Fruit fly (Drosophila melanogaster) whole organism, pupa: ENCODE data around the gene CG12024.

ENCODE experiments used
- CG10348 ChIP-seq: fragments of 200-800 bp; sonication (Bioruptor generic); IDR thresholded peaks from 2 replicates; pipeline ENCODE4 v1.3.6; 2022; ENCODE audit warnings: missing biosample characterization, missing genetic modification characterization
- CG12605 ChIP-seq: fragments of 200-800 bp; sonication (Bioruptor generic); IDR thresholded peaks from 2 replicates; pipeline ENCODE4 v1.3.6; 2022; ENCODE audit warnings: missing biosample characterization, missing genetic modification characterization
- CG13204 ChIP-seq: fragments of 200-800 bp; sonication (Bioruptor generic); optimal IDR thresholded peaks from 2 replicates; lab custom pipeline; 2018; ENCODE audit warnings: missing biosample characterization, mild to moderate bottlenecking, missing genetic modification characterization, moderate library complexity
- CG14655 ChIP-seq: fragments of 200-800 bp; sonication (Bioruptor generic); optimal IDR thresholded peaks from 3 replicates; lab custom pipeline; 2017; ENCODE audit warnings: mild to moderate bottlenecking, missing biosample characterization, missing genetic modification reagents, missing genetic modification characterization
- CG15710 ChIP-seq: fragments of 200-800 bp; sonication (Bioruptor generic); optimal IDR thresholded peaks from 2 replicates; lab custom pipeline; 2018; ENCODE audit warnings: missing biosample characterization, mild to moderate bottlenecking, missing genetic modification characterization, moderate library complexity
- CG17806 ChIP-seq: fragments of 200-800 bp; sonication (Bioruptor generic); optimal IDR thresholded peaks from 2 replicates; lab custom pipeline; 2018; ENCODE audit warnings: missing biosample characterization, mild to moderate bottlenecking, missing genetic modification characterization, moderate library complexity
- CG32121 ChIP-seq: fragments of 200-800 bp; sonication (Bioruptor generic); IDR thresholded peaks from 2 replicates; pipeline ENCODE4 v1.3.6; 2022; ENCODE audit warnings: missing biosample characterization, missing genetic modification characterization
- CG34367 ChIP-seq: fragments of 200-800 bp; sonication (Bioruptor generic); optimal IDR thresholded peaks from 2 replicates; lab custom pipeline; 2018; ENCODE audit warnings: missing biosample characterization, mild to moderate bottlenecking, missing genetic modification characterization
- CG4496 ChIP-seq: fragments of 200-800 bp; sonication (Bioruptor generic); IDR thresholded peaks from 3 replicates; pipeline ENCODE4 v1.3.6; 2022; ENCODE audit warnings: missing biosample characterization, missing genetic modification characterization
- CG8159 ChIP-seq: fragments of 200-800 bp; sonication (Bioruptor generic); optimal IDR thresholded peaks from 3 replicates; lab custom pipeline; 2018; ENCODE audit warnings: missing biosample characterization, mild to moderate bottlenecking, missing genetic modification characterization, moderate library complexity
- CG8301 ChIP-seq: fragments of 200-800 bp; sonication (Bioruptor generic); optimal IDR thresholded peaks from 2 replicates; lab custom pipeline; 2018; ENCODE audit warnings: missing biosample characterization, mild to moderate bottlenecking, missing genetic modification characterization
- CG9948 ChIP-seq: fragments of 200-800 bp; sonication (Bioruptor generic); optimal IDR thresholded peaks from 2 replicates; lab custom pipeline; 2018; ENCODE audit warnings: missing biosample characterization, mild to moderate bottlenecking, missing genetic modification characterization, moderate library complexity
- D1 ChIP-seq: fragments of 200-800 bp; sonication (Bioruptor generic); optimal IDR thresholded peaks from 2 replicates; lab custom pipeline; 2018; ENCODE audit warnings: missing biosample characterization, mild to moderate bottlenecking, missing genetic modification characterization, moderate library complexity
- EcR ChIP-seq: fragments of 200-800 bp; sonication (Bioruptor generic); optimal IDR thresholded peaks from 3 replicates; lab custom pipeline; 2019; ENCODE audit warnings: missing biosample characterization, missing genetic modification characterization, mild to moderate bottlenecking, moderate library complexity, missing genetic modification reagents
- Ets98B ChIP-seq: fragments of 200-800 bp; sonication (Bioruptor generic); IDR thresholded peaks from 2 replicates; pipeline ENCODE4 v1.3.6; 2022; ENCODE audit warnings: missing biosample characterization, missing genetic modification characterization
- Pif1A ChIP-seq: fragments of 200-800 bp; sonication (Bioruptor generic); optimal IDR thresholded peaks from 3 replicates; lab custom pipeline; 2016; ENCODE audit warnings: missing biosample characterization, missing genetic modification characterization
- Pif1B ChIP-seq: fragments of 200-800 bp; sonication (Bioruptor generic); optimal IDR thresholded peaks from 3 replicates; lab custom pipeline; 2016; ENCODE audit warnings: missing biosample characterization, missing genetic modification characterization
- Snoo ChIP-seq: fragments of 200-800 bp; sonication (Bioruptor generic); optimal IDR thresholded peaks from 3 replicates; lab custom pipeline; 2017; ENCODE audit warnings: missing biosample characterization, mild to moderate bottlenecking, missing genetic modification characterization, inconsistent platforms
- fd96Ca ChIP-seq: fragments of 200-800 bp; sonication (Bioruptor generic); IDR thresholded peaks from 3 replicates; pipeline ENCODE4 v1.3.6; 2022; ENCODE audit warnings: missing biosample characterization, missing genetic modification characterization
- gl ChIP-seq: fragments of 200-800 bp; sonication (Bioruptor generic); optimal IDR thresholded peaks from 2 replicates; lab custom pipeline; 2018; ENCODE audit warnings: missing biosample characterization, mild to moderate bottlenecking, missing genetic modification characterization
- rn ChIP-seq: fragments of 200-800 bp; sonication (Bioruptor generic); IDR thresholded peaks from 2 replicates; pipeline ENCODE4 v1.3.6; 2022; ENCODE audit warnings: missing biosample characterization, missing genetic modification characterization

The CG12024 gene

dm6 chr3L:1866021-1866811 lies 9.3 kb downstream of the CG12024 start:
- TF ChIP-seq Ets98B (GFP tag; lab: Robert Waterston, UW) = no peak; the same call in 1 of the 2 replicates
- no peak for TF ChIP-seq CG17806 (tag; lab: Kevin White, UChicago)
- no peak for TF ChIP-seq CG13204 (GFP tag; lab: Kevin White, UChicago)
- TF ChIP-seq D1 (tag; lab: Kevin White, UChicago) = no peak
- TF ChIP-seq CG4496 = peak; percentile 37; the same call in 1 of the 3 replicates
- no peak for TF ChIP-seq rn (GFP tag; lab: Robert Waterston, UW)
- 0 out of 2 replicates have a peak, but pooled peaks have one; percentile 9 for TF ChIP-seq CG32121
- no peak for TF ChIP-seq CG14655 (GFP tag; lab: Kevin White, UChicago)
- no peak for TF ChIP-seq CG34367 (tag; lab: Kevin White, UChicago)
- TF ChIP-seq Pif1B (GFP tag; lab: Kevin White, UChicago) = no peak
- no peak for TF ChIP-seq CG15710 (tag; lab: Kevin White, UChicago)
- TF ChIP-seq CG12605 = 0 out of 2 replicates have a peak, but pooled peaks have one; percentile 7
- peak; percentile 2 for TF ChIP-seq CG8301 (tag; lab: Kevin White, UChicago)
- TF ChIP-seq Snoo = no peak
- TF ChIP-seq fd96Ca (GFP tag; lab: Robert Waterston, UW) = no peak
- TF ChIP-seq gl (tag; lab: Kevin White, UChicago) = peak; percentile 55
- TF ChIP-seq CG9948 (tag; lab: Kevin White, UChicago) = no peak
- TF ChIP-seq EcR (GFP tag; lab: Kevin White, UChicago) = no peak
- no peak for TF ChIP-seq Pif1A (GFP tag; lab: Kevin White, UChicago)
- TF ChIP-seq CG8159 (tag; lab: Kevin White, UChicago) = no peak
- TF ChIP-seq CG10348 = no peak

dm6 chr3L:1868841-1869240 lies 11.9 kb downstream of the CG12024 start:
- peak; percentile 30 for TF ChIP-seq CG9948 (tag; lab: Kevin White, UChicago)
- no peak for TF ChIP-seq D1 (tag; lab: Kevin White, UChicago)
- no peak for TF ChIP-seq Snoo
- peak; percentile 33; the same call in 1 of the 3 replicates for TF ChIP-seq fd96Ca (GFP tag; lab: Robert Waterston, UW)
- no peak for TF ChIP-seq Pif1A (GFP tag; lab: Kevin White, UChicago)
- TF ChIP-seq CG14655 (GFP tag; lab: Kevin White, UChicago) = no peak
- no peak; the same call in 1 of the 2 replicates for TF ChIP-seq CG12605
- TF ChIP-seq EcR (GFP tag; lab: Kevin White, UChicago) = no peak
- TF ChIP-seq CG10348 = no peak
- no peak for TF ChIP-seq Pif1B (GFP tag; lab: Kevin White, UChicago)
- TF ChIP-seq CG4496 = peak; percentile 67; the same call in 2 of the 3 replicates
- peak; percentile 29; the same call in 1 of the 2 replicates for TF ChIP-seq CG32121
- TF ChIP-seq CG15710 (tag; lab: Kevin White, UChicago) = peak; percentile 25
- TF ChIP-seq CG34367 (tag; lab: Kevin White, UChicago) = no peak
- TF ChIP-seq CG8159 (tag; lab: Kevin White, UChicago) = no peak
- TF ChIP-seq Ets98B (GFP tag; lab: Robert Waterston, UW) = peak; percentile 66
- TF ChIP-seq rn (GFP tag; lab: Robert Waterston, UW) = no peak
- TF ChIP-seq gl (tag; lab: Kevin White, UChicago) = no peak
- TF ChIP-seq CG13204 (GFP tag; lab: Kevin White, UChicago) = no peak
- TF ChIP-seq CG17806 (tag; lab: Kevin White, UChicago) = peak; percentile 26
- peak; percentile 39 for TF ChIP-seq CG8301 (tag; lab: Kevin White, UChicago)

- TF ChIP-seq Pif1A (GFP tag; lab: Kevin White, UChicago) = no peak
- no peak for TF ChIP-seq CG34367 (tag; lab: Kevin White, UChicago)
- TF ChIP-seq gl (tag; lab: Kevin White, UChicago) = no peak
- no peak for TF ChIP-seq CG15710 (tag; lab: Kevin White, UChicago)
- no peak for TF ChIP-seq CG10348
- no peak for TF ChIP-seq CG32121
- TF ChIP-seq CG4496 = no peak
- no peak for TF ChIP-seq rn (GFP tag; lab: Robert Waterston, UW)
- TF ChIP-seq CG8159 (tag; lab: Kevin White, UChicago) = no peak
- TF ChIP-seq CG12605 = no peak
- no peak for TF ChIP-seq CG9948 (tag; lab: Kevin White, UChicago)
- no peak for TF ChIP-seq EcR (GFP tag; lab: Kevin White, UChicago)
- no peak for TF ChIP-seq CG17806 (tag; lab: Kevin White, UChicago)
- no peak for TF ChIP-seq Snoo
- no peak for TF ChIP-seq fd96Ca (GFP tag; lab: Robert Waterston, UW)
- no peak for TF ChIP-seq CG14655 (GFP tag; lab: Kevin White, UChicago)
Measured at dm6 chr3L:1869719-1870118, 12.8 kb downstream of the CG12024 start, which contains the start of gene CG13924. Gene CG13924, plus strand, starts transcription at chr3L:1870019.

- peak; percentile 41; the same call in 1 of the 2 replicates for TF ChIP-seq rn (GFP tag; lab: Robert Waterston, UW)
- peak; percentile 62 for TF ChIP-seq Ets98B (GFP tag; lab: Robert Waterston, UW)
- TF ChIP-seq CG10348 = no peak
- TF ChIP-seq Pif1A (GFP tag; lab: Kevin White, UChicago) = no peak
- TF ChIP-seq CG32121 = no peak; the same call in 1 of the 2 replicates
- TF ChIP-seq CG34367 (tag; lab: Kevin White, UChicago) = peak; percentile 48
- peak; percentile 71 for TF ChIP-seq CG8301 (tag; lab: Kevin White, UChicago)
- no peak for TF ChIP-seq D1 (tag; lab: Kevin White, UChicago)
- TF ChIP-seq Snoo = peak; percentile 66
- no peak for TF ChIP-seq CG13204 (GFP tag; lab: Kevin White, UChicago)
- 0 out of 3 replicates have a peak, but pooled peaks have one; percentile 17 for TF ChIP-seq fd96Ca (GFP tag; lab: Robert Waterston, UW)
- TF ChIP-seq Pif1B (GFP tag; lab: Kevin White, UChicago) = no peak
- TF ChIP-seq CG9948 (tag; lab: Kevin White, UChicago) = peak; percentile 51
- TF ChIP-seq gl (tag; lab: Kevin White, UChicago) = no peak
- TF ChIP-seq CG14655 (GFP tag; lab: Kevin White, UChicago) = no peak
- peak; percentile 60 for TF ChIP-seq CG4496
- TF ChIP-seq CG15710 (tag; lab: Kevin White, UChicago) = peak; percentile 47
- peak; percentile 67 for TF ChIP-seq CG17806 (tag; lab: Kevin White, UChicago)
- peak; percentile 65 for TF ChIP-seq CG8159 (tag; lab: Kevin White, UChicago)
- peak; percentile 61 for TF ChIP-seq CG12605
- TF ChIP-seq EcR (GFP tag; lab: Kevin White, UChicago) = peak; percentile 68
Measured at dm6 chr3L:1876215-1876625, 19.3 kb downstream of the CG12024 start, which contains the start of gene dre4. Gene dre4, minus strand, starts transcription at chr3L:1876312.
